Worm (Caenorhabditis elegans): ENCODE results near the gene gcy-21.
"Not testable (repeated sequence)": the region's sequence is repeated elsewhere in the genome, so short reads cannot be mapped to it uniquely, and the experiment has no call there.

DNA sequence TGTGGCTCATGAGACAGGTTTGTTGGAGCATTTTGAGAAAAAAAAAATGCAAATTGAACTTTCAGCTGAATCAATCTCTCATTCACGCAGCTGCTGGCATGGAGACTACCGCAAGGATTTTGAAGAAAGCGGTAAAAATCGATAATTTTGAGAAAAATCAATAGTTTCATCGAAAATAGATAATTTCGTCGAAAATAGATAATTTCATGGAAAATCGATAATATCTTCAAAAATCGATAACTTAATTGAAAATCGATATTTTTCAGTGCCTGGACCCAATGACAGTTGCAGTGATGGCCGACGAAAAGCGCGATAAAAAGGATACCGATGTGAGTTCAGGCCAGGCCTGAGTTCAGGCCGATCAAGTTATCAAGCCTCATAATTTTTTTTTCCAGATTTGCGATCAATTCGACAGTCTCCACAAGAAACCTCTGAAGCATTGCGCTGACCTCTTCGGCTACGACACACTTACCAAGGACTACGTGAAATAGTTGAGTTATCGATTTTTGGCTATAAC lies 36.5 kb upstream of the gcy-21 start, which contains the start of gene D2062.4:
- not testable (repeated sequence) for TF ChIP-seq B0261.1 (tag; optimal IDR thresholded peaks at IDR 0.05); Y95B8A.8 (GFP tag; IDR thresholded peaks at IDR 0.05); pha-4 (tag; optimal IDR thresholded peaks at IDR 0.05); hrde-1 (tag; optimal IDR thresholded peaks at IDR 0.05; ENCODE audit: borderline replicate concordance); unc-130 (GFP tag; optimal IDR thresholded peaks at IDR 0.05); let-607 (tag; optimal IDR thresholded peaks at IDR 0.05); nfyb-1 (GFP tag; IDR thresholded peaks at IDR 0.05); madf-3 (GFP tag; IDR thresholded peaks at IDR 0.05); Y67H2A.10 (GFP tag; conservative IDR thresholded peaks at IDR 0.05); K11D2.4 (GFP tag; IDR thresholded peaks at IDR 0.05); madf-6 (GFP tag; IDR thresholded peaks at IDR 0.05); F57C9.4 (tag; optimal IDR thresholded peaks at IDR 0.05); F10E7.11 (tag; optimal IDR thresholded peaks at IDR 0.05)
